Fruit fly (Drosophila melanogaster) whole organism, embryonic: ENCODE data around the gene prt.

Experiments
- CG10274 ChIP-seq: fragments of 200-800 bp; sonication (Bioruptor generic); optimal IDR thresholded peaks from 3 replicates; lab custom pipeline; 2017; ENCODE audit warnings: missing biosample characterization, mild to moderate bottlenecking, missing genetic modification characterization
- CG10959 ChIP-seq: fragments of 200-800 bp; sonication (Bioruptor generic); IDR thresholded peaks from 2 replicates; pipeline ENCODE4 v1.3.6; 2022; ENCODE audit warnings: missing biosample characterization, missing genetic modification characterization
- CG10979 ChIP-seq: fragments of 200-800 bp; sonication (Bioruptor generic); optimal IDR thresholded peaks from 2 replicates; lab custom pipeline; 2018; ENCODE audit warnings: missing biosample characterization, mild to moderate bottlenecking, missing genetic modification characterization, moderate library complexity
- CG11085 ChIP-seq: fragments of 200-800 bp; sonication (Bioruptor generic); IDR thresholded peaks from 2 replicates; pipeline ENCODE4 v1.3.6; 2022; ENCODE audit warnings: missing biosample characterization, missing genetic modification characterization
- CG12391 ChIP-seq: fragments of 200-800 bp; sonication (Bioruptor generic); optimal IDR thresholded peaks from 3 replicates; lab custom pipeline; 2018; ENCODE audit warnings: missing biosample characterization, mild to moderate bottlenecking, missing genetic modification characterization, moderate library complexity
- CG15514 ChIP-seq: fragments of 200-800 bp; sonication (Bioruptor generic); optimal IDR thresholded peaks from 3 replicates; lab custom pipeline; 2017; ENCODE audit warnings: missing biosample characterization, missing genetic modification characterization, mild to moderate bottlenecking, moderate library complexity, missing genetic modification reagents
- CG15601 ChIP-seq: fragments of 200-800 bp; sonication (Bioruptor generic); optimal IDR thresholded peaks from 3 replicates; lab custom pipeline; 2019; ENCODE audit warnings: missing biosample characterization, mild to moderate bottlenecking, missing genetic modification characterization, moderate library complexity
- CG2129 ChIP-seq: fragments of 200-800 bp; sonication (Bioruptor generic); IDR thresholded peaks from 2 replicates; pipeline ENCODE4 v1.3.6; 2022; ENCODE audit warnings: missing biosample characterization, missing genetic modification characterization; ENCODE audit not compliant: partially characterized antibody
- CG2712 ChIP-seq: fragments of 200-800 bp; optimal IDR thresholded peaks from 3 replicates; lab custom pipeline; 2019; ENCODE audit warnings: missing biosample characterization, mild to moderate bottlenecking, missing genetic modification characterization, moderate library complexity
- CG6813 ChIP-seq: fragments of 200-800 bp; sonication (Bioruptor generic); optimal IDR thresholded peaks from 2 replicates; lab custom pipeline; 2017; ENCODE audit warnings: missing biosample characterization, missing genetic modification characterization, mild to moderate bottlenecking, moderate library complexity, missing genetic modification reagents
- CG8388 ChIP-seq: fragments of 200-800 bp; sonication (Bioruptor generic); optimal IDR thresholded peaks from 2 replicates; lab custom pipeline; 2019; ENCODE audit warnings: missing biosample characterization, mild to moderate bottlenecking, missing genetic modification characterization, moderate library complexity
- CG9932 ChIP-seq: fragments of 200-800 bp; sonication (Bioruptor generic); IDR thresholded peaks from 2 replicates; pipeline ENCODE4 v1.3.6; 2022; ENCODE audit warnings: missing biosample characterization, missing genetic modification characterization
- CHES-1-like ChIP-seq: fragments of 200-800 bp; sonication (Bioruptor generic); optimal IDR thresholded peaks from 2 replicates; lab custom pipeline; 2016; ENCODE audit warnings: missing biosample characterization, missing genetic modification characterization
- CkIIα-i1 ChIP-seq: fragments of 200-800 bp; sonication (Bioruptor generic); IDR thresholded peaks from 2 replicates; pipeline ENCODE4 v1.3.6; 2022; ENCODE audit warnings: missing biosample characterization, missing genetic modification characterization
- Dbx ChIP-seq: fragments of 200-800 bp; sonication (Bioruptor generic); IDR thresholded peaks from 3 replicates; pipeline ENCODE4 v1.3.6; 2022; ENCODE audit warnings: missing biosample characterization, missing genetic modification characterization
- Dfd ChIP-seq, 2 experiments: fragments of >200 bp; optimal IDR thresholded peaks; 2 replicates each; lab custom pipeline; 2017; ENCODE audit warnings: missing biosample characterization in 2 of 2, missing genetic modification characterization in 2 of 2
- HHEX ChIP-seq: fragments of 200-800 bp; sonication (Bioruptor generic); optimal IDR thresholded peaks from 3 replicates; lab custom pipeline; 2017; ENCODE audit warnings: missing biosample characterization, mild to moderate bottlenecking, missing genetic modification characterization, missing genetic modification reagents
- HLH3B ChIP-seq: fragments of 200-800 bp; sonication (Bioruptor generic); IDR thresholded peaks from 2 replicates; pipeline ENCODE4 v1.3.6; 2022; ENCODE audit warnings: missing biosample characterization, missing genetic modification characterization
- HmgZ ChIP-seq: fragments of 200-800 bp; sonication (Bioruptor generic); optimal IDR thresholded peaks from 2 replicates; lab custom pipeline; 2018; ENCODE audit warnings: missing biosample characterization, mild to moderate bottlenecking, missing genetic modification characterization
- Hmr ChIP-seq: fragments of 200-800 bp; sonication (Bioruptor generic); optimal IDR thresholded peaks from 3 replicates; lab custom pipeline; 2017; ENCODE audit warnings: mild to moderate bottlenecking, missing biosample characterization, missing genetic modification reagents, missing genetic modification characterization
- Hmx ChIP-seq: fragments of 200-800 bp; sonication (Bioruptor generic); optimal IDR thresholded peaks from 2 replicates; lab custom pipeline; 2016; ENCODE audit warnings: missing biosample characterization, missing genetic modification characterization
- Lpt ChIP-seq: fragments of >200 bp; optimal IDR thresholded peaks from 2 replicates; lab custom pipeline; 2018; ENCODE audit warnings: missing biosample characterization, missing genetic modification characterization
- MBD-R2 ChIP-seq: fragments of 200-800 bp; sonication (Bioruptor generic); IDR thresholded peaks from 2 replicates; pipeline ENCODE4 v1.3.6; 2022; ENCODE audit warnings: missing biosample characterization, missing genetic modification characterization
- PHDP ChIP-seq: fragments of 200-800 bp; sonication (Bioruptor generic); optimal IDR thresholded peaks from 3 replicates; lab custom pipeline; 2018; ENCODE audit warnings: missing biosample characterization, mild to moderate bottlenecking, missing genetic modification characterization, moderate library complexity
- Rfx ChIP-seq: fragments of 200-800 bp; sonication (Bioruptor generic); IDR thresholded peaks from 2 replicates; pipeline ENCODE4 v1.3.6; 2022; ENCODE audit warnings: missing biosample characterization, missing genetic modification characterization
- Sox102F ChIP-seq: fragments of 200-800 bp; sonication (Bioruptor generic); optimal IDR thresholded peaks from 2 replicates; lab custom pipeline; 2018; ENCODE audit warnings: missing biosample characterization, mild to moderate bottlenecking, missing genetic modification characterization, moderate library complexity
- Vsx1 ChIP-seq: fragments of 200-800 bp; sonication (Bioruptor generic); optimal IDR thresholded peaks from 2 replicates; lab custom pipeline; 2017; ENCODE audit warnings: missing biosample characterization, mild to moderate bottlenecking, missing genetic modification characterization, missing genetic modification reagents
- ac ChIP-seq: fragments of 200-800 bp; sonication (Bioruptor generic); optimal IDR thresholded peaks from 3 replicates; lab custom pipeline; 2017; ENCODE audit warnings: missing biosample characterization, mild to moderate bottlenecking, missing genetic modification characterization
- al ChIP-seq: fragments of 200-800 bp; sonication (Bioruptor generic); IDR thresholded peaks from 2 replicates; pipeline ENCODE4 v1.3.6; 2022; ENCODE audit warnings: missing biosample characterization, missing genetic modification characterization
- bsh ChIP-seq, 2 experiments: fragments of 200-800 bp; sonication (Bioruptor generic); optimal IDR thresholded peaks; 2 replicates each; lab custom pipeline; 2017 to 2018; ENCODE audit warnings: mild to moderate bottlenecking in 2 of 2, missing biosample characterization in 2 of 2, missing genetic modification characterization in 2 of 2, moderate library complexity in 1 of 2
- ci ChIP-seq: fragments of 200-800 bp; sonication (Bioruptor generic); IDR thresholded peaks from 3 replicates; pipeline ENCODE4 v1.3.6; 2022; ENCODE audit warnings: missing biosample characterization, missing genetic modification characterization
- croc ChIP-seq: fragments of 200-800 bp; sonication (Bioruptor generic); conservative IDR thresholded peaks from 3 replicates; pipeline ENCODE4 v1.3.6; 2022; ENCODE audit warnings: missing biosample characterization, missing genetic modification characterization
- dmrt99B ChIP-seq: fragments of 200-800 bp; sonication (Bioruptor generic); optimal IDR thresholded peaks from 2 replicates; lab custom pipeline; 2018; ENCODE audit warnings: missing biosample characterization, mild to moderate bottlenecking, missing genetic modification characterization, moderate library complexity
- en ChIP-seq: fragments of 200-800 bp; sonication (Bioruptor generic); optimal IDR thresholded peaks from 2 replicates; lab custom pipeline; 2016; ENCODE audit warnings: missing biosample characterization, missing genetic modification characterization
- fd96Cb ChIP-seq: fragments of 200-800 bp; sonication (Bioruptor generic); optimal IDR thresholded peaks from 2 replicates; lab custom pipeline; 2018; ENCODE audit warnings: missing biosample characterization, mild to moderate bottlenecking, missing genetic modification characterization, moderate library complexity
- gcm2 ChIP-seq: fragments of 200-800 bp; sonication (Bioruptor generic); optimal IDR thresholded peaks from 2 replicates; lab custom pipeline; 2016; ENCODE audit warnings: missing biosample characterization, missing genetic modification characterization
- gfzf ChIP-seq: fragments of 200-800 bp; sonication (Bioruptor generic); optimal IDR thresholded peaks from 2 replicates; lab custom pipeline; 2016; ENCODE audit warnings: missing biosample characterization, mild to moderate bottlenecking, missing genetic modification characterization, moderate library complexity
- gro ChIP-seq: fragments of 200-800 bp; sonication (Bioruptor generic); optimal IDR thresholded peaks from 2 replicates; lab custom pipeline; 2016; ENCODE audit warnings: missing biosample characterization, missing genetic modification characterization
- hb ChIP-seq: fragments of 200-800 bp; sonication (Bioruptor generic); IDR thresholded peaks from 3 replicates; pipeline ENCODE4 v1.3.6; 2022; ENCODE audit warnings: missing biosample characterization, missing genetic modification characterization; ENCODE audit not compliant: partially characterized antibody
- kah ChIP-seq: fragments of 200-800 bp; sonication (Bioruptor generic); optimal IDR thresholded peaks from 2 replicates; lab custom pipeline; 2018; ENCODE audit warnings: missing biosample characterization, mild to moderate bottlenecking, missing genetic modification characterization
- kni ChIP-seq: fragments of 200-800 bp; sonication (Bioruptor generic); optimal IDR thresholded peaks from 3 replicates; lab custom pipeline; 2017; ENCODE audit warnings: mild to moderate bottlenecking, missing biosample characterization, missing genetic modification reagents, missing genetic modification characterization
- lbe ChIP-seq: fragments of 200-800 bp; sonication (Bioruptor generic); optimal IDR thresholded peaks from 2 replicates; lab custom pipeline; 2016; ENCODE audit warnings: missing biosample characterization, mild to moderate bottlenecking, missing genetic modification characterization
- mam ChIP-seq: fragments of 200-800 bp; sonication (Bioruptor generic); optimal IDR thresholded peaks from 3 replicates; lab custom pipeline; 2016; ENCODE audit warnings: missing biosample characterization, missing genetic modification characterization
- nom ChIP-seq: fragments of 200-800 bp; sonication (Bioruptor generic); optimal IDR thresholded peaks from 2 replicates; lab custom pipeline; 2017; ENCODE audit warnings: missing biosample characterization, missing genetic modification characterization, mild to moderate bottlenecking, moderate library complexity, missing genetic modification reagents
- pan ChIP-seq, 4 experiments: fragments of >200 bp in 3 of 4; fragments of 200-800 bp in 1 of 4; sonication (Bioruptor generic) in 1 of 4; optimal IDR thresholded peaks in 3 of 4; IDR thresholded peaks in 1 of 4; 2 replicates each; pipeline versions ENCODE4 v1.3.6 to Lab custom; 2017 to 2022; ENCODE audit warnings: missing biosample characterization in 2 of 4, missing genetic modification characterization in 2 of 4, mixed read lengths in 1 of 4
- sisA ChIP-seq: fragments of 200-800 bp; sonication (Bioruptor generic); IDR thresholded peaks from 2 replicates; pipeline ENCODE4 v1.3.6; 2022; ENCODE audit warnings: missing biosample characterization, missing genetic modification characterization
- tin ChIP-seq: fragments of 200-800 bp; sonication (Bioruptor generic); optimal IDR thresholded peaks from 3 replicates; lab custom pipeline; 2016; ENCODE audit warnings: missing biosample characterization, missing genetic modification characterization
- tup ChIP-seq: fragments of 200-800 bp; sonication (Bioruptor generic); optimal IDR thresholded peaks from 2 replicates; lab custom pipeline; 2016; ENCODE audit warnings: missing biosample characterization, mild to moderate bottlenecking, missing genetic modification characterization, moderate library complexity
- unpg ChIP-seq: fragments of 200-800 bp; sonication (Bioruptor generic); optimal IDR thresholded peaks from 3 replicates; lab custom pipeline; 2018; ENCODE audit warnings: missing biosample characterization, mild to moderate bottlenecking, missing genetic modification characterization, moderate library complexity
- wek ChIP-seq: fragments of 200-800 bp; sonication (Bioruptor generic); optimal IDR thresholded peaks from 3 replicates; lab custom pipeline; 2018; ENCODE audit warnings: missing biosample characterization, mild to moderate bottlenecking, missing genetic modification characterization, moderate library complexity

Gene prt

DNA sequence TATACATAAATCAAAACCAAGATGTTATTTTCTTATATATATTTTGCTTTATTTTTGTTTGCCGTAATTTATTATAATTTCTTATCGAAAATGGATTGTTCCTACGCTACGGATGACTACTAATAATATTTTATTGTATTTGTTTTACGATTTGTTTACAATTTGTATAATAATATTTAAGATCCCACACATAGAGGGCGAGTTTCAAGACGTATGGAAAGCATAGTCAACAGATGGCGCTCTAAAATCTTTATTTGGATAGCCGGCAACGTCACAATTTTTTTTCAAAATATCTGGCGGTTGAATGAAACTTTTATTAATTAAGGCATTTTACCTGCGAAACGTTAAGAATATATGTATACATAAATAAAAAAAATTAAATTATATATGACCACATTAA is 23.1 kb upstream of the prt start (continued):
- TF ChIP-seq Sox102F (GFP tag; lab: Kevin White, UChicago): peak; percentile 47
- TF ChIP-seq CG10274 (GFP tag; lab: Kevin White, UChicago): no peak
- no peak for TF ChIP-seq nom (GFP tag; lab: Kevin White, UChicago)
- peak; percentile 84 for TF ChIP-seq HmgZ (tag; lab: Kevin White, UChicago)
- TF ChIP-seq mam: peak; percentile 19
- TF ChIP-seq CG11085 (GFP tag; lab: Robert Waterston, UW): 0 out of 2 replicates have a peak, but pooled peaks have one; percentile 11
- TF ChIP-seq fd96Cb: no peak
- no peak for TF ChIP-seq croc
- TF ChIP-seq kah (GFP tag; lab: Kevin White, UChicago): no peak
- peak; percentile 62 for TF ChIP-seq Rfx (GFP tag; lab: Robert Waterston, UW)
- no peak for TF ChIP-seq gcm2 (GFP tag; lab: Kevin White, UChicago)
- TF ChIP-seq CkIIα-i1 (GFP tag; lab: Robert Waterston, UW): no peak
- TF ChIP-seq dmrt99B: no peak
- TF ChIP-seq ac (GFP tag; lab: Kevin White, UChicago): no peak
- no peak for TF ChIP-seq wek (GFP tag; lab: Kevin White, UChicago)
- TF ChIP-seq lbe (GFP tag; lab: Kevin White, UChicago): peak; percentile 15
- TF ChIP-seq en (GFP tag; lab: Kevin White, UChicago): no peak
- TF ChIP-seq MBD-R2 (GFP tag; lab: Robert Waterston, UW): no peak
- TF ChIP-seq sisA (GFP tag; lab: Robert Waterston, UW): no peak
- no peak for TF ChIP-seq CG8388 (GFP tag; lab: Kevin White, UChicago)
- TF ChIP-seq Hmx (GFP tag; lab: Kevin White, UChicago): no peak
- no peak for TF ChIP-seq HLH3B
- no peak for TF ChIP-seq CG10959 (GFP tag; lab: Robert Waterston, UW)
- TF ChIP-seq CG15514 (GFP tag; lab: Kevin White, UChicago): peak; percentile 34
- peak; percentile 76 for TF ChIP-seq Hmr (GFP tag; lab: Kevin White, UChicago)
- TF ChIP-seq ci (GFP tag; lab: Robert Waterston, UW): 0 out of 3 replicates have a peak, but pooled peaks have one; percentile 26
- TF ChIP-seq tin (GFP tag; lab: Kevin White, UChicago): no peak
- no peak for TF ChIP-seq Dfd (GFP tag; optimal IDR thresholded peaks at IDR 0.05; lab: Kevin White, UChicago)
- TF ChIP-seq CG12391: peak; percentile 43
- TF ChIP-seq hb: no peak
- TF ChIP-seq kni (GFP tag; lab: Kevin White, UChicago): no peak
- TF ChIP-seq unpg (GFP tag; lab: Kevin White, UChicago): peak; percentile 23
- TF ChIP-seq pan (optimal IDR thresholded peaks at IDR 0.05; lab: Kevin White, UChicago): no peak
- TF ChIP-seq pan (GFP tag; optimal IDR thresholded peaks at IDR 0.05 in 1 of 2, IDR thresholded peaks at IDR 0.05 in 1 of 2): peak in 1 of 2 experiments; percentile 27
- peak; percentile 53 for TF ChIP-seq CG2712 (tag; lab: Kevin White, UChicago)
- no peak for TF ChIP-seq gro
- TF ChIP-seq al (GFP tag; lab: Robert Waterston, UW): no peak
- no peak for TF ChIP-seq bsh (GFP tag; optimal IDR thresholded peaks at IDR 0.05; lab: Kevin White, UChicago)
- TF ChIP-seq CHES-1-like (GFP tag; lab: Kevin White, UChicago): no peak
- no peak for TF ChIP-seq Dbx (GFP tag; lab: Robert Waterston, UW)
- TF ChIP-seq CG15601: peak; percentile 52
- TF ChIP-seq Vsx1 (GFP tag; lab: Kevin White, UChicago): no peak
- no peak for TF ChIP-seq Lpt
- TF ChIP-seq CG10979: peak; percentile 24
- no peak for TF ChIP-seq gfzf (GFP tag; lab: Kevin White, UChicago)
- peak; percentile 50 for TF ChIP-seq CG9932
- TF ChIP-seq PHDP (tag; lab: Kevin White, UChicago): peak; percentile 64
- no peak for TF ChIP-seq CG6813 (GFP tag; lab: Kevin White, UChicago)
- TF ChIP-seq CG2129 (GFP tag; lab: Robert Waterston, UW): no peak
- no peak for TF ChIP-seq HHEX (GFP tag; lab: Kevin White, UChicago)
- TF ChIP-seq tup (GFP tag; lab: Kevin White, UChicago): no peak
